Worm (Caenorhabditis elegans) whole organism, young adult: ENCODE data around the gene ain-1.

Source experiments
- B0035.1 ChIP-seq: sonication (generic microtip); optimal IDR thresholded peaks from 2 replicates; lab custom pipeline; 2016; ENCODE audit warnings: missing genetic modification characterization, mild to moderate bottlenecking, missing compliant biosample characterization, missing genotype, missing genetic modification reagents
- C06A6.2 ChIP-seq: fragments of 200-800 bp; sonication (Bioruptor generic); conservative IDR thresholded peaks from 2 replicates; pipeline ENCODE4 v1.3.6; 2022; ENCODE audit warnings: missing genetic modification characterization, missing compliant biosample characterization
- C17E4.6 ChIP-seq: fragments of 200-800 bp; sonication (Bioruptor generic); IDR thresholded peaks from 2 replicates; pipeline ENCODE4 v1.3.6; 2022; ENCODE audit warnings: missing genetic modification reagents, missing genetic modification characterization, missing compliant biosample characterization
- F22D6.2 ChIP-seq: sonication (generic microtip); optimal IDR thresholded peaks from 2 replicates; lab custom pipeline; 2016; ENCODE audit warnings: mild to moderate bottlenecking, missing genetic modification characterization, missing compliant biosample characterization
- F37B4.10 ChIP-seq: fragments of 200-800 bp; sonication (Bioruptor generic); IDR thresholded peaks from 2 replicates; pipeline ENCODE4 v1.3.6; 2022; ENCODE audit warnings: missing genetic modification characterization, missing compliant biosample characterization
- F39B2.1 ChIP-seq: fragments of 200-800 bp; sonication (Bioruptor generic); IDR thresholded peaks from 2 replicates; pipeline ENCODE4 v1.3.6; 2022; ENCODE audit warnings: missing genetic modification reagents, missing genetic modification characterization, missing compliant biosample characterization
- F49E8.2 ChIP-seq: sonication (generic microtip); optimal IDR thresholded peaks from 3 replicates; lab custom pipeline; 2017; ENCODE audit warnings: missing genetic modification characterization, mild to moderate bottlenecking, missing compliant biosample characterization, antibody characterized with exemption, moderate library complexity; ENCODE audit not compliant: insufficient read depth
- F57A8.1 ChIP-seq: fragments of 200-800 bp; sonication (Bioruptor generic); optimal IDR thresholded peaks from 2 replicates; lab custom pipeline; 2018; ENCODE audit warnings: mild to moderate bottlenecking, missing genetic modification characterization, moderate library complexity, missing compliant biosample characterization
- T07F8.4 ChIP-seq: sonication (generic microtip); optimal IDR thresholded peaks from 2 replicates; lab custom pipeline; 2016; ENCODE audit warnings: mild to moderate bottlenecking, missing genetic modification characterization, moderate library complexity, missing compliant biosample characterization
- Y53G8AR.9 ChIP-seq: fragments of 200-800 bp; sonication (Bioruptor generic); conservative IDR thresholded peaks from 2 replicates; pipeline ENCODE4 v1.3.6; 2022; ENCODE audit warnings: missing genetic modification reagents, missing genetic modification characterization, missing compliant biosample characterization
- Y67H2A.10 ChIP-seq: fragments of 200-800 bp; sonication (Bioruptor generic); conservative IDR thresholded peaks from 2 replicates; pipeline ENCODE4 v1.3.6; 2022; ENCODE audit warnings: missing genetic modification reagents, missing genetic modification characterization, missing compliant biosample characterization
- akir-1 ChIP-seq: fragments of 200-800 bp; sonication (Bioruptor generic); optimal IDR thresholded peaks from 2 replicates; lab custom pipeline; 2018; ENCODE audit warnings: mild to moderate bottlenecking, missing genetic modification characterization, moderate library complexity, missing compliant biosample characterization
- athp-1 ChIP-seq: sonication (generic microtip); optimal IDR thresholded peaks from 2 replicates; lab custom pipeline; 2017; ENCODE audit warnings: mild to moderate bottlenecking, missing genetic modification characterization, missing compliant biosample characterization
- attf-5 ChIP-seq: fragments of 200-800 bp; sonication (Bioruptor generic); optimal IDR thresholded peaks from 2 replicates; lab custom pipeline; 2018; ENCODE audit warnings: mild to moderate bottlenecking, missing genetic modification characterization, missing compliant biosample characterization
- attf-6 ChIP-seq: fragments of 200-800 bp; sonication (Bioruptor generic); IDR thresholded peaks from 2 replicates; pipeline ENCODE4 v1.3.6; 2022; ENCODE audit warnings: missing genetic modification reagents, missing genetic modification characterization, missing compliant biosample characterization
- cebp-1 ChIP-seq, 2 experiments: fragments of 200-800 bp in 1 of 2; sonication (Bioruptor generic) in 1 of 2; sonication (generic microtip) in 1 of 2; IDR thresholded peaks in 1 of 2; optimal IDR thresholded peaks in 1 of 2; 2 replicates each; pipeline versions ENCODE4 v1.3.6 to Lab custom; 2017 to 2022; ENCODE audit warnings: missing compliant biosample characterization in 2 of 2, missing genetic modification characterization in 2 of 2, mild to moderate bottlenecking in 1 of 2, missing genetic modification reagents in 1 of 2, moderate library complexity in 1 of 2
- chd-7 ChIP-seq: sonication (generic microtip); optimal IDR thresholded peaks from 2 replicates; lab custom pipeline; 2016; ENCODE audit warnings: mild to moderate bottlenecking, missing genetic modification characterization, moderate library complexity, missing compliant biosample characterization
- dpff-1 ChIP-seq: sonication (generic microtip); optimal IDR thresholded peaks from 2 replicates; lab custom pipeline; 2017; ENCODE audit warnings: mild to moderate bottlenecking, missing genetic modification characterization, missing compliant biosample characterization
- egl-18 ChIP-seq: fragments of 200-800 bp; sonication (Bioruptor generic); IDR thresholded peaks from 2 replicates; pipeline ENCODE4 v1.3.6; 2022; ENCODE audit warnings: missing genetic modification reagents, missing genetic modification characterization, missing compliant biosample characterization
- ekl-4 ChIP-seq: fragments of 200-800 bp; sonication (Bioruptor generic); IDR thresholded peaks from 2 replicates; pipeline ENCODE4 v1.3.6; 2022; ENCODE audit warnings: missing genetic modification reagents, missing genetic modification characterization, missing compliant biosample characterization
- lin-35 ChIP-seq, 3 experiments: fragments of 150-350 bp in 2 of 3; sonication (generic microtip) in 1 of 3; optimal IDR thresholded peaks; 2 replicates each; lab custom pipeline; 2014 to 2018; ENCODE audit warnings: missing biosample characterization in 3 of 3, missing genetic modification characterization in 3 of 3, missing genetic modification reagents in 3 of 3
- lin-40 ChIP-seq: sonication (generic microtip); optimal IDR thresholded peaks from 2 replicates; lab custom pipeline; 2016; ENCODE audit warnings: missing genetic modification characterization, mild to moderate bottlenecking, missing compliant biosample characterization, missing genotype, missing genetic modification reagents
- lir-1 ChIP-seq: fragments of 200-800 bp; sonication (Bioruptor generic); conservative IDR thresholded peaks from 2 replicates; pipeline ENCODE4 v1.3.6; 2022; ENCODE audit warnings: missing genetic modification reagents, missing genetic modification characterization, missing compliant biosample characterization
- madf-10 ChIP-seq: sonication (generic microtip); optimal IDR thresholded peaks from 2 replicates; lab custom pipeline; 2016; ENCODE audit warnings: mild to moderate bottlenecking, missing genetic modification characterization, missing compliant biosample characterization
- mxl-1 ChIP-seq: sonication (generic microtip); optimal IDR thresholded peaks from 2 replicates; lab custom pipeline; 2016; ENCODE audit warnings: missing genetic modification characterization, missing compliant biosample characterization
- pbrm-1 ChIP-seq: fragments of 200-800 bp; sonication (Bioruptor generic); IDR thresholded peaks from 2 replicates; pipeline ENCODE4 v1.3.6; 2022; ENCODE audit warnings: missing genetic modification reagents, missing genetic modification characterization, missing compliant biosample characterization
- rpc-1 ChIP-seq, 2 experiments: fragments of 150-350 bp in 1 of 2; sonication (generic microtip) in 1 of 2; optimal IDR thresholded peaks; 2 replicates each; lab custom pipeline; 2014 to 2018; ENCODE audit warnings: missing biosample characterization in 1 of 2, missing genetic modification characterization in 1 of 2, missing genetic modification reagents in 1 of 2, missing genotype in 1 of 2
- snpc-4 ChIP-seq, 5 experiments: fragments of 150-350 bp in 1 of 5; sonication (generic microtip) in 4 of 5; optimal IDR thresholded peaks; 2 replicates each; lab custom pipeline; 2014 to 2018; ENCODE audit warnings: missing genetic modification characterization in 5 of 5, missing biosample characterization in 3 of 5, antibody characterized with exemption in 2 of 5, mild to moderate bottlenecking in 2 of 5, missing compliant biosample characterization in 2 of 5, missing genotype in 2 of 5, moderate library complexity in 2 of 5, missing genetic modification reagents in 1 of 5
- somi-1 ChIP-seq: fragments of 200-800 bp; sonication (Bioruptor generic); optimal IDR thresholded peaks from 2 replicates; lab custom pipeline; 2018; ENCODE audit warnings: mild to moderate bottlenecking, missing genetic modification characterization, missing compliant biosample characterization
- tbx-9 ChIP-seq: sonication (generic microtip); optimal IDR thresholded peaks from 2 replicates; lab custom pipeline; 2016; ENCODE audit warnings: borderline replicate concordance, missing genetic modification characterization, inconsistent platforms, missing compliant biosample characterization
- xnd-1 ChIP-seq: sonication (generic microtip); optimal IDR thresholded peaks from 2 replicates; lab custom pipeline; 2016; ENCODE audit warnings: missing genotype, missing genetic modification reagents, missing genetic modification characterization, missing compliant biosample characterization
- zfh-2 ChIP-seq: fragments of 200-800 bp; sonication (Bioruptor generic); conservative IDR thresholded peaks from 2 replicates; pipeline ENCODE4 v1.3.6; 2022; ENCODE audit warnings: missing genetic modification reagents, missing genetic modification characterization, missing compliant biosample characterization
- zim-3 ChIP-seq: sonication (generic microtip); optimal IDR thresholded peaks from 2 replicates; lab custom pipeline; 2017; ENCODE audit warnings: mild to moderate bottlenecking, missing genetic modification characterization, moderate library complexity, missing compliant biosample characterization
- ztf-28 ChIP-seq: fragments of 200-800 bp; sonication (Bioruptor generic); IDR thresholded peaks from 2 replicates; pipeline ENCODE4 v1.3.6; 2022; ENCODE audit warnings: missing genetic modification reagents, missing genetic modification characterization, missing compliant biosample characterization
- ztf-6 ChIP-seq: fragments of 200-800 bp; sonication (Bioruptor generic); IDR thresholded peaks from 2 replicates; pipeline ENCODE4 v1.3.6; 2022; ENCODE audit warnings: missing genetic modification reagents, missing genetic modification characterization, missing compliant biosample characterization

The ain-1 gene

ce11 chrX:16619158-16619557 lies 5.9 kb downstream of the ain-1 start (continued):
- TF ChIP-seq zim-3 (tag; lab: Kevin White, UChicago) (peak; percentile 48), mxl-1 (peak; percentile 60), madf-10 (peak; percentile 53), F57A8.1 (GFP tag; lab: Kevin White, UChicago) (no peak), ztf-6 (GFP tag; lab: Robert Waterston, UW) (0 out of 2 replicates have a peak, but pooled peaks have one; percentile 45), somi-1 (GFP tag; lab: Kevin White, UChicago) (no peak), pbrm-1 (GFP tag; lab: Robert Waterston, UW) (peak; percentile 70), zfh-2 (GFP tag; lab: Robert Waterston, UW) (no peak), xnd-1 (tag; lab: Kevin White, UChicago) (no peak), akir-1 (no peak), C17E4.6 (no peak), egl-18 (GFP tag; lab: Robert Waterston, UW) (no peak), cebp-1 (GFP tag; IDR thresholded peaks at IDR 0.05; lab: Robert Waterston, UW) (no peak), cebp-1 (tag; optimal IDR thresholded peaks at IDR 0.05; lab: Kevin White, UChicago) (no peak), rpc-1 (optimal IDR thresholded peaks at IDR 0.05; lab: Kevin White, UChicago) (peak; percentile 94), rpc-1 (tag; optimal IDR thresholded peaks at IDR 0.05; lab: Kevin White, UChicago) (peak; percentile 98), Y53G8AR.9 (GFP tag; lab: Robert Waterston, UW) (no peak), athp-1 (no peak), F39B2.1 (GFP tag; lab: Robert Waterston, UW) (no peak), C06A6.2 (no peak), lir-1 (GFP tag; lab: Robert Waterston, UW) (no peak), dpff-1 (tag; lab: Kevin White, UChicago) (no peak), tbx-9 (no peak), attf-6 (GFP tag; lab: Robert Waterston, UW) (0 out of 2 replicates have a peak, but pooled peaks have one; percentile 22), ekl-4 (GFP tag; lab: Robert Waterston, UW) (no peak), chd-7 (tag; lab: Kevin White, UChicago) (peak; percentile 32), ztf-28 (GFP tag; lab: Robert Waterston, UW) (no peak), Y67H2A.10 (GFP tag; lab: Robert Waterston, UW) (no peak), F37B4.10 (GFP tag; lab: Robert Waterston, UW) (no peak), F49E8.2 (no peak), T07F8.4 (tag; lab: Kevin White, UChicago) (peak; percentile 54)
- TF ChIP-seq, all 124 proteins: peak for 50

- TF ChIP-seq zfh-2 (GFP tag; lab: Robert Waterston, UW) (peak; percentile 78), attf-5 (GFP tag; lab: Kevin White, UChicago) (no peak)
- TF ChIP-seq, all 124 proteins: peak for 1
Measured at ce11 chrX:16621467-16621866, 8.2 kb downstream of the ain-1 start, which contains the start of gene cpg-19. Gene cpg-19 (plus strand): TSS chrX:16621807.

- TF ChIP-seq B0035.1 (tag; lab: Kevin White, UChicago) (no peak), zfh-2 (GFP tag; lab: Robert Waterston, UW) (no peak), lin-40 (no peak), lin-35 (GFP tag; optimal IDR thresholded peaks at IDR 0.05; lab: Kevin White, UChicago) (no peak), snpc-4 (GFP tag; optimal IDR thresholded peaks at IDR 0.05; lab: Kevin White, UChicago) (no peak), snpc-4 (tag; optimal IDR thresholded peaks at IDR 0.05; lab: Kevin White, UChicago) (no peak), F22D6.2 (tag; lab: Kevin White, UChicago) (no peak)
Measured at ce11 chrX:16623269-16623668, 10.0 kb downstream of the ain-1 start.
